Fruit fly (Drosophila melanogaster): ENCODE results near the gene CG12320.

CG12320 gene

dm6 chr3R:18275113-18275782 is 22.7 kb upstream of the CG12320 start (continued):
- TF ChIP-seq Sox100B (GFP tag; optimal IDR thresholded peaks at IDR 0.05), result no peak
- no peak for TF ChIP-seq slp2 (GFP tag; optimal IDR thresholded peaks at IDR 0.05)
- no peak for TF ChIP-seq Vsx1 (GFP tag; optimal IDR thresholded peaks at IDR 0.05)
- no peak for TF ChIP-seq hkb (optimal IDR thresholded peaks at IDR 0.05)
- no peak for TF ChIP-seq hkb (GFP tag; IDR thresholded peaks at IDR 0.05)
- no peak for TF ChIP-seq Doc3 (GFP tag; IDR thresholded peaks at IDR 0.05; ENCODE audit: partially characterized antibody)
- no peak for TF ChIP-seq ro (GFP tag; IDR thresholded peaks at IDR 0.05)
- no peak for TF ChIP-seq eyg (GFP tag; optimal IDR thresholded peaks at IDR 0.05)
- TF ChIP-seq CG3838 (GFP tag; optimal IDR thresholded peaks at IDR 0.05), result no peak
- TF ChIP-seq twi (tag; optimal IDR thresholded peaks at IDR 0.05), result no peak
- TF ChIP-seq CG9437 (GFP tag; optimal IDR thresholded peaks at IDR 0.05), result peak; percentile 81
- no peak for TF ChIP-seq Hr78 (GFP tag; optimal IDR thresholded peaks at IDR 0.05)
- TF ChIP-seq z (GFP tag; IDR thresholded peaks at IDR 0.05), result no peak
- no peak for TF ChIP-seq trem (tag; optimal IDR thresholded peaks at IDR 0.05)

dm6 chr3R:18274328-18275098 is 22.0 kb upstream of the CG12320 start, which contains the start of the genes Vps39 and eIF1A:
TSS of gene Vps39 (minus strand) at chr3R:18274446.
TSS of gene eIF1A (plus strand) at chr3R:18274665.
- peak; percentile 16 for TF ChIP-seq CG31365 (tag; optimal IDR thresholded peaks at IDR 0.05)
- TF ChIP-seq Pdp1 (GFP tag; optimal IDR thresholded peaks at IDR 0.05), result peak in 1 of 2 experiments; percentile 38
- peak; percentile 80 for TF ChIP-seq CG2116 (GFP tag; optimal IDR thresholded peaks at IDR 0.05)
- TF ChIP-seq MESR4 (GFP tag; optimal IDR thresholded peaks at IDR 0.05), result peak; percentile 93
- peak; percentile 19 for TF ChIP-seq CG9797 (GFP tag; optimal IDR thresholded peaks at IDR 0.05)
- TF ChIP-seq Sry-δ (GFP tag; optimal IDR thresholded peaks at IDR 0.05), result peak; percentile 95
- TF ChIP-seq CG10267 (tag; optimal IDR thresholded peaks at IDR 0.05), result peak; percentile 46
- TF ChIP-seq Ssrp (tag; optimal IDR thresholded peaks at IDR 0.05), result no peak
- TF ChIP-seq CG8924 (tag; optimal IDR thresholded peaks at IDR 0.05), result peak; percentile 43
- TF ChIP-seq dmrt99B (tag; optimal IDR thresholded peaks at IDR 0.05), result no peak
- TF ChIP-seq Hr78 (GFP tag; optimal IDR thresholded peaks at IDR 0.05), result no peak
- no peak for TF ChIP-seq CG11723 (GFP tag; optimal IDR thresholded peaks at IDR 0.05)
- no peak for TF ChIP-seq ro (GFP tag; IDR thresholded peaks at IDR 0.05)
- TF ChIP-seq CG9876 (GFP tag; optimal IDR thresholded peaks at IDR 0.05), result no peak
- TF ChIP-seq br (optimal IDR thresholded peaks at IDR 0.05), result no peak
- TF ChIP-seq gro (GFP tag; optimal IDR thresholded peaks at IDR 0.05), result peak; percentile 43
- peak; percentile 86 for TF ChIP-seq Bgb (GFP tag; IDR thresholded peaks at IDR 0.05; ENCODE audit: partially characterized antibody)
- peak; percentile 21 for TF ChIP-seq Dip3 (GFP tag; optimal IDR thresholded peaks at IDR 0.05)
- no peak for TF ChIP-seq CG18619 (GFP tag; optimal IDR thresholded peaks at IDR 0.05)
- no peak for TF ChIP-seq rib (GFP tag; IDR thresholded peaks at IDR 0.05)
- no peak for TF ChIP-seq CG16863 (GFP tag; optimal IDR thresholded peaks at IDR 0.05)
- TF ChIP-seq Aef1 (GFP tag; IDR thresholded peaks at IDR 0.05), result 0 out of 3 replicates have a peak, but pooled peaks have one; percentile 21
- TF ChIP-seq Med (GFP tag), result peak; percentile 60
- peak; percentile 72; the same call in 1 of the 2 replicates for TF ChIP-seq CG4360 (GFP tag; IDR thresholded peaks at IDR 0.05)
- peak; percentile 30; the same call in 1 of the 2 replicates for TF ChIP-seq Rfx (GFP tag; IDR thresholded peaks at IDR 0.05)
- peak; percentile 92 for TF ChIP-seq Scr (GFP tag; IDR thresholded peaks at IDR 0.05; ENCODE audit: partially characterized antibody)
- peak; percentile 19; the same call in 1 of the 2 replicates for TF ChIP-seq wdn (GFP tag; IDR thresholded peaks at IDR 0.05)
- TF ChIP-seq kay (GFP tag; optimal IDR thresholded peaks at IDR 0.05), result peak; percentile 1
- TF ChIP-seq MBD-R2 (GFP tag; IDR thresholded peaks at IDR 0.05), result peak; percentile 69
- peak in 1 of 3 experiments; percentile 24 for TF ChIP-seq lola (GFP tag; optimal IDR thresholded peaks at IDR 0.05)
- TF ChIP-seq CG10543 (GFP tag; optimal IDR thresholded peaks at IDR 0.05), result peak; percentile 15
- peak; percentile 48 for TF ChIP-seq CG3847 (GFP tag; IDR thresholded peaks at IDR 0.05)
- TF ChIP-seq ase (GFP tag; IDR thresholded peaks at IDR 0.05), result no peak
- peak; percentile 82; the same call in 2 of the 3 replicates for TF ChIP-seq hb (GFP tag; IDR thresholded peaks at IDR 0.05; ENCODE audit: partially characterized antibody)
- TF ChIP-seq crp (GFP tag; optimal IDR thresholded peaks at IDR 0.05), result peak in 1 of 2 experiments; percentile 69

Measured in whole organism, embryonic.